Fruit fly (Drosophila melanogaster) whole organism, pupa: ENCODE results near the gene Eig71Ej.

ENCODE experiments used
- CG14655 ChIP-seq: fragments of 200-800 bp; sonication (Bioruptor generic); optimal IDR thresholded peaks from 3 replicates; lab custom pipeline; 2017; ENCODE audit warnings: mild to moderate bottlenecking, missing biosample characterization, missing genetic modification reagents, missing genetic modification characterization
- CG15710 ChIP-seq: fragments of 200-800 bp; sonication (Bioruptor generic); optimal IDR thresholded peaks from 2 replicates; lab custom pipeline; 2018; ENCODE audit warnings: missing biosample characterization, mild to moderate bottlenecking, missing genetic modification characterization, moderate library complexity
- CG34367 ChIP-seq: fragments of 200-800 bp; sonication (Bioruptor generic); optimal IDR thresholded peaks from 2 replicates; lab custom pipeline; 2018; ENCODE audit warnings: missing biosample characterization, mild to moderate bottlenecking, missing genetic modification characterization
- CG9948 ChIP-seq: fragments of 200-800 bp; sonication (Bioruptor generic); optimal IDR thresholded peaks from 2 replicates; lab custom pipeline; 2018; ENCODE audit warnings: missing biosample characterization, mild to moderate bottlenecking, missing genetic modification characterization, moderate library complexity
- D1 ChIP-seq: fragments of 200-800 bp; sonication (Bioruptor generic); optimal IDR thresholded peaks from 2 replicates; lab custom pipeline; 2018; ENCODE audit warnings: missing biosample characterization, mild to moderate bottlenecking, missing genetic modification characterization, moderate library complexity
- EcR ChIP-seq: fragments of 200-800 bp; sonication (Bioruptor generic); optimal IDR thresholded peaks from 3 replicates; lab custom pipeline; 2019; ENCODE audit warnings: missing biosample characterization, missing genetic modification characterization, mild to moderate bottlenecking, moderate library complexity, missing genetic modification reagents
- Ets98B ChIP-seq: fragments of 200-800 bp; sonication (Bioruptor generic); IDR thresholded peaks from 2 replicates; pipeline ENCODE4 v1.3.6; 2022; ENCODE audit warnings: missing biosample characterization, missing genetic modification characterization
- Pif1A ChIP-seq: fragments of 200-800 bp; sonication (Bioruptor generic); optimal IDR thresholded peaks from 3 replicates; lab custom pipeline; 2016; ENCODE audit warnings: missing biosample characterization, missing genetic modification characterization
- Pif1B ChIP-seq: fragments of 200-800 bp; sonication (Bioruptor generic); optimal IDR thresholded peaks from 3 replicates; lab custom pipeline; 2016; ENCODE audit warnings: missing biosample characterization, missing genetic modification characterization
- Snoo ChIP-seq: fragments of 200-800 bp; sonication (Bioruptor generic); optimal IDR thresholded peaks from 3 replicates; lab custom pipeline; 2017; ENCODE audit warnings: missing biosample characterization, mild to moderate bottlenecking, missing genetic modification characterization, inconsistent platforms
- fd96Ca ChIP-seq: fragments of 200-800 bp; sonication (Bioruptor generic); IDR thresholded peaks from 3 replicates; pipeline ENCODE4 v1.3.6; 2022; ENCODE audit warnings: missing biosample characterization, missing genetic modification characterization
- gl ChIP-seq: fragments of 200-800 bp; sonication (Bioruptor generic); optimal IDR thresholded peaks from 2 replicates; lab custom pipeline; 2018; ENCODE audit warnings: missing biosample characterization, mild to moderate bottlenecking, missing genetic modification characterization

dm6 chr3L:15672800-15673199 is 12.0 kb upstream of the Eig71Ej start:
- TF ChIP-seq CG14655 (peak; percentile 14), EcR (GFP tag; lab: Kevin White, UChicago) (no peak), CG34367 (tag; lab: Kevin White, UChicago) (no peak), CG15710 (no peak), Snoo (tag; lab: Kevin White, UChicago) (no peak), Pif1B (GFP tag; lab: Kevin White, UChicago) (no peak), D1 (tag; lab: Kevin White, UChicago) (no peak), fd96Ca (GFP tag; lab: Robert Waterston, UW) (no peak), Ets98B (no peak), Pif1A (GFP tag; lab: Kevin White, UChicago) (no peak), gl (tag; lab: Kevin White, UChicago) (no peak), CG9948 (tag; lab: Kevin White, UChicago) (peak; percentile 3)
